Worm (Caenorhabditis elegans): ENCODE measurements around the gene ampd-1.

ampd-1 gene

ce11 chrII:5205286-5205685 is 2.2 kb downstream of the ampd-1 start:
- TF ChIP-seq dpff-1 (tag; optimal IDR thresholded peaks at IDR 0.05) (no peak), lin-54 (GFP tag; optimal IDR thresholded peaks at IDR 0.05) (no peak), Y67H2A.10 (GFP tag; conservative IDR thresholded peaks at IDR 0.05) (no peak), F57A8.1 (GFP tag; optimal IDR thresholded peaks at IDR 0.05) (no peak), sea-2 (GFP tag; IDR thresholded peaks at IDR 0.05) (no peak)

- no peak for TF ChIP-seq bed-1 (GFP tag; IDR thresholded peaks at IDR 0.05)
- no peak for TF ChIP-seq nfya-2 (GFP tag; IDR thresholded peaks at IDR 0.05)
- TF ChIP-seq F49E8.2 (tag; optimal IDR thresholded peaks at IDR 0.05; ENCODE audit: insufficient read depth): no peak
- TF ChIP-seq attf-5 (GFP tag; optimal IDR thresholded peaks at IDR 0.05): no peak
- no peak for TF ChIP-seq ztf-18 (tag; optimal IDR thresholded peaks at IDR 0.05)
- TF ChIP-seq F37B4.10 (GFP tag; IDR thresholded peaks at IDR 0.05): no peak
- TF ChIP-seq hlh-12 (tag; optimal IDR thresholded peaks at IDR 0.05): no peak
- TF ChIP-seq hsf-1 (GFP tag; IDR thresholded peaks at IDR 0.05): no peak
- TF ChIP-seq fkh-3 (tag; optimal IDR thresholded peaks at IDR 0.05): no peak
- no peak for TF ChIP-seq mel-28 (tag; optimal IDR thresholded peaks at IDR 0.05; ENCODE audit: borderline replicate concordance)
- TF ChIP-seq Y95B8A.8 (GFP tag; IDR thresholded peaks at IDR 0.05): no peak
- no peak for TF ChIP-seq F10E7.11 (tag; optimal IDR thresholded peaks at IDR 0.05)
- TF ChIP-seq egrh-3 (GFP tag; IDR thresholded peaks at IDR 0.05): no peak
- TF ChIP-seq ceh-100 (GFP tag; IDR thresholded peaks at IDR 0.05): no peak
- TF ChIP-seq tbx-9 (tag; optimal IDR thresholded peaks at IDR 0.05; ENCODE audit: borderline replicate concordance): no peak
These were observed 6.0 kb downstream of the ampd-1 start for ce11 chrII:5209122-5209521.

ce11 chrII:5210830-5211229 is 7.7 kb downstream of the ampd-1 start, which contains the start of gene C34F11.8:
Gene C34F11.8 (minus strand): TSS chrII:5210964.
- TF ChIP-seq lsy-27 (tag; optimal IDR thresholded peaks at IDR 0.05; ENCODE audit: borderline replicate concordance, insufficient read depth) (no peak), mxl-1 (tag; optimal IDR thresholded peaks at IDR 0.05) (no peak), cebp-1 (GFP tag; IDR thresholded peaks at IDR 0.05) (no peak), cebp-1 (tag; optimal IDR thresholded peaks at IDR 0.05) (no peak), rcor-1 (GFP tag; IDR thresholded peaks at IDR 0.05) (no peak), egrh-3 (GFP tag; IDR thresholded peaks at IDR 0.05) (no peak), unc-130 (GFP tag; optimal IDR thresholded peaks at IDR 0.05) (no peak), madf-3 (GFP tag; IDR thresholded peaks at IDR 0.05) (no peak), C06A6.2 (GFP tag; conservative IDR thresholded peaks at IDR 0.05) (no peak), snpc-1.3 (tag; optimal IDR thresholded peaks at IDR 0.05; ENCODE audit: insufficient read depth) (no peak), F22D6.2 (tag; optimal IDR thresholded peaks at IDR 0.05) (no peak), xnd-1 (tag; optimal IDR thresholded peaks at IDR 0.05) (no peak), ceh-91 (GFP tag; IDR thresholded peaks at IDR 0.05) (no peak), Y53G8AR.9 (GFP tag; conservative IDR thresholded peaks at IDR 0.05) (no peak)

- no peak for TF ChIP-seq F52B5.7 (tag; optimal IDR thresholded peaks at IDR 0.05)
- no peak for TF ChIP-seq egl-18 (GFP tag; IDR thresholded peaks at IDR 0.05)
- no peak for TF ChIP-seq Y95B8A.8 (GFP tag; IDR thresholded peaks at IDR 0.05)
- TF ChIP-seq tbp1 (GFP tag; optimal IDR thresholded peaks at IDR 0.05): no peak
- TF ChIP-seq somi-1 (GFP tag; optimal IDR thresholded peaks at IDR 0.05): no peak
- no peak for TF ChIP-seq unc-62 (GFP tag; optimal IDR thresholded peaks at IDR 0.05)
- no peak for TF ChIP-seq bed-1 (GFP tag; IDR thresholded peaks at IDR 0.05)
These were observed 8.8 kb downstream of the ampd-1 start, which contains the start of gene C34F11.2 for ce11 chrII:5211970-5212369. Gene C34F11.2 (plus strand): TSS chrII:5212270.
